Worm (Caenorhabditis elegans) whole organism, midembryonic: ENCODE data around the gene prp-19.
A peak's percentile ranks its signal among the peaks of the same experiment; 100 is the strongest.

Experiments used
- T22C8.4 ChIP-seq: fragments of 200-800 bp; sonication (Bioruptor generic); IDR thresholded peaks from 2 replicates; pipeline ENCODE4 v1.3.6; 2022; ENCODE audit warnings: missing genetic modification characterization, missing compliant biosample characterization
- cog-1 ChIP-seq: sonication (generic microtip); optimal IDR thresholded peaks from 2 replicates; lab custom pipeline; 2016; ENCODE audit warnings: missing genetic modification characterization, missing compliant biosample characterization
- flt-1 ChIP-seq: fragments of 200-800 bp; sonication (Bioruptor generic); IDR thresholded peaks from 2 replicates; pipeline ENCODE4 v1.3.6; 2022; ENCODE audit warnings: missing genetic modification characterization, missing compliant biosample characterization
- klf-2 ChIP-seq: fragments of 200-800 bp; sonication (Bioruptor generic); conservative IDR thresholded peaks from 2 replicates; pipeline ENCODE4 v1.3.6; 2022; ENCODE audit warnings: missing genetic modification reagents, missing genetic modification characterization, missing compliant biosample characterization
- med-1 ChIP-seq: sonication (generic microtip); optimal IDR thresholded peaks from 2 replicates; lab custom pipeline; 2017; ENCODE audit warnings: missing genetic modification characterization, mild to moderate bottlenecking, missing compliant biosample characterization, antibody characterized with exemption, missing genetic modification reagents; ENCODE audit not compliant: insufficient read depth
- ref-1 ChIP-seq: fragments of 200-800 bp; sonication (Bioruptor generic); conservative IDR thresholded peaks from 2 replicates; pipeline ENCODE4 v1.3.6; 2022; ENCODE audit warnings: missing genetic modification reagents, missing genetic modification characterization, missing compliant biosample characterization
- tab-1 ChIP-seq: fragments of 200-800 bp; sonication (Bioruptor generic); IDR thresholded peaks from 2 replicates; pipeline ENCODE4 v1.3.6; 2022; ENCODE audit warnings: missing genetic modification characterization, missing compliant biosample characterization
- ztf-23 ChIP-seq: fragments of 200-800 bp; sonication (Bioruptor generic); IDR thresholded peaks from 2 replicates; pipeline ENCODE4 v1.3.6; 2022; ENCODE audit warnings: missing genetic modification reagents, missing genetic modification characterization, missing compliant biosample characterization
- ztf-29 ChIP-seq: fragments of 200-800 bp; sonication (Bioruptor generic); IDR thresholded peaks from 2 replicates; pipeline ENCODE4 v1.3.6; 2022; ENCODE audit warnings: missing genetic modification reagents, missing genetic modification characterization, missing compliant biosample characterization

The prp-19 gene

ce11 chrIII:5190179-5190578 lies 18.3 kb upstream of the prp-19 start:
- no peak for TF ChIP-seq klf-2 (GFP tag; lab: Robert Waterston, UW)
- TF ChIP-seq flt-1 (GFP tag; lab: Robert Waterston, UW): peak; percentile 37; the same call in 1 of the 2 replicates

DNA sequence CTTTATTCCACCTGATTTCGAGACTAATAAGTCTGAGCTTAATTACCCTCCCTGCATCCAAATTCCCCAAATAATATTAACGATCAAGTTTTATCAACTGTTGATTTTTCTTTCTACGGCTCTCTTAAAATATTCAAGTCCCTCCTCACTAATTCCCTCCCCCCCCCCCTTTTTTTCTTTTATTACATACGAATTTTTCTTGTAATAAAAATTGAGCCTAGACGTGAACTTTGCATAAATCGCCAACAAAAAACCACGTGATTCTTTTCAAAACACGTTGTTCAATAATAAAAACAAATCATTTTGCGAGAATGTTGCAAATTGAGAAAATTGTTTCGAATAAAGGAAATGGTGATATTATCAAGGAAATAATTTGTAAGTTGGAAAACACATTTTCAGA lies 16.6 kb upstream of the prp-19 start, which contains the start of gene K10D2.8:
K10D2.8 (plus strand) TSS at position 301 of the 400 bp plus-strand sequence.
- no peak for TF ChIP-seq ztf-23
- no peak for TF ChIP-seq ztf-29
- no peak for TF ChIP-seq tab-1 (GFP tag; lab: Robert Waterston, UW)
- no peak for TF ChIP-seq cog-1
- TF ChIP-seq T22C8.4: no peak
- TF ChIP-seq klf-2 (GFP tag; lab: Robert Waterston, UW): no peak
- TF ChIP-seq med-1 (GFP tag; lab: Kevin White, UChicago): no peak
- no peak for TF ChIP-seq ref-1 (GFP tag; lab: Robert Waterston, UW)

DNA sequence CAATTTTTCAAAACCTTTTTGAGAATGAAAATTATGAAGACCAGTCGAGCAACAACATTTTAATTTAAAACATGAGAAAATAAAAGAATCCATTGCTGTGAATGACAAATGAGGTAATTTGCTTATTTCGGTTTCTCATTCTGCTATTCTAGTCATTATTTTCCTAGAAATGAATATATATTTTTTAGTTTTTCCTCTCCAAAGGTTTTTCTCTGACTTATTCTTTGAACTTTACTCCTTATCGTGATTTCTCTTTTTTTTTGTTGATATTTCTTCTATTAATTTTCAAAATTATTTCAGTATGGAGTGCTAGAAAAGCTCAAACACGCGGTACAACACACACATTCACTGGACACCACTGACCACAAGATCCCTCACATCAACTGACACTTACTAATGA lies 13.8 kb upstream of the prp-19 start, which contains the start of gene pup-2:
pup-2 (plus strand) TSS at position 301 of the 400 bp plus-strand sequence.
- TF ChIP-seq flt-1 (GFP tag; lab: Robert Waterston, UW) (no peak), T22C8.4 (no peak), med-1 (GFP tag; lab: Kevin White, UChicago) (no peak), ztf-29 (no peak), klf-2 (GFP tag; lab: Robert Waterston, UW) (no peak), tab-1 (GFP tag; lab: Robert Waterston, UW) (no peak), ref-1 (GFP tag; lab: Robert Waterston, UW) (no peak), ztf-23 (no peak), cog-1 (no peak)

DNA sequence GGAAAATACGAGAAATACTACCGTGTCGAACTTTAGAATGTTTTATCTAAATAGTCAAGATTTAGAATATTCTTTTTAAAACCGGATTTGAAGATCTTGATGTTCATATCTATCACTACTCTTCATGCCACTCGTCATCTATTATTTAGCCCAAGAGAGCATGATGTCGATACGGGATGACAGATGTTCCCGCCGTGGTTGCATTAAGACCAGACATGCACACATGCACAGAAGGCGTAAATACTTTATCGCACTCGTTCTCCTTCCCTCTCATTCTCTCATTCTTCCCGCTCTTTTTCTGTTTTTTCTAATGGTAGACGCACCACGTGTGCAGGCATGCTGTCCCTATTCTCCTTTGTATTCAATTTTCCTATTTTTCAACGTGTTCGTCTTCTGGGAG lies 11.5 kb upstream of the prp-19 start:
- no peak for TF ChIP-seq flt-1 (GFP tag; lab: Robert Waterston, UW)
- TF ChIP-seq med-1 (GFP tag; lab: Kevin White, UChicago): no peak
- no peak for TF ChIP-seq T22C8.4
- TF ChIP-seq tab-1 (GFP tag; lab: Robert Waterston, UW): no peak
- TF ChIP-seq cog-1: no peak
- no peak for TF ChIP-seq ztf-23
- no peak for TF ChIP-seq ref-1 (GFP tag; lab: Robert Waterston, UW)
- no peak for TF ChIP-seq klf-2 (GFP tag; lab: Robert Waterston, UW)
- TF ChIP-seq ztf-29: no peak

DNA sequence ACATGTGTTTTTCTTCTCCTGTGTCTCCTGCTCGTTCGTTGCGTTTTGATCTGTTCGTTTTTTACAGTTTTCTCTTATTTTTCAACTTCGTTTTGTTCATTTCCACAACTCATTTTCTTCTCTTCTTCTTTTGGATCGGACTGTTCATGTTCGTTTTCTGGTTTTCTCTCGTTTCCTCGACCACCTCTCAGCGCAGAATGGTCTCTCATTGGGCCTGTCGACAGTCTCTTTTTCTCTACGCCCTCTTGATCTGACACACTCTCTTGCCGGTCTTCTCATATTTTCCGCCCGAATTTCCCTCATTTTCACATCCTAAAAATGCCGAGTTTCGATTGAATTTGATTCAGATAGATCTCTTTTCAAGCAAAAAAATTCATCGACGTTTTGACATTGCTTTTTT lies 9.8 kb upstream of the prp-19 start:
- TF ChIP-seq T22C8.4 (no peak), flt-1 (GFP tag; lab: Robert Waterston, UW) (no peak), med-1 (GFP tag; lab: Kevin White, UChicago) (no peak), klf-2 (GFP tag; lab: Robert Waterston, UW) (no peak)

DNA sequence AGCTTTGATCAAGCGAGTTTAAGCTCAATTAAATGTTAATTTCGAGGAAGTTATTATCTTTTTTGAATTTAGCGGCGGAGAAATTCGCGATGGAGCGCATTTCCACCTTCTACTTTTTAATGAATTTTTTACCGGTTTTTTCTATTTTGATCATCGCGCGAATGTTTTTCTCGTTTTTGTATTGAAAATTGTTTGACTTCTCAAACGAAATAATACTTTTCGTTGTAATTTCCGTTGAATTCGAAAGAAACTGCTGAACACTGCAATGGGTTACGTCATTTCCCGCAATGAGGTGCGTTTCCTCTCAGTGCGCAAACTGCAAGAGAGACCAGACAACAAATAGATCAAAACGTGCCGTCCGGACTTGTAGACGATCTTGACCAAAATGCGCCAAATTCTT lies 9.4 kb upstream of the prp-19 start:
- TF ChIP-seq ztf-29 (no peak), klf-2 (GFP tag; lab: Robert Waterston, UW) (no peak)

ce11 chrIII:5180588-5180987 lies 8.7 kb upstream of the prp-19 start:
- no peak for TF ChIP-seq med-1 (GFP tag; lab: Kevin White, UChicago)
- no peak for TF ChIP-seq cog-1
- no peak for TF ChIP-seq flt-1 (GFP tag; lab: Robert Waterston, UW)
- TF ChIP-seq ztf-23: 0 out of 2 replicates have a peak, but pooled peaks have one; percentile 40
- TF ChIP-seq klf-2 (GFP tag; lab: Robert Waterston, UW): no peak
- TF ChIP-seq T22C8.4: no peak

DNA sequence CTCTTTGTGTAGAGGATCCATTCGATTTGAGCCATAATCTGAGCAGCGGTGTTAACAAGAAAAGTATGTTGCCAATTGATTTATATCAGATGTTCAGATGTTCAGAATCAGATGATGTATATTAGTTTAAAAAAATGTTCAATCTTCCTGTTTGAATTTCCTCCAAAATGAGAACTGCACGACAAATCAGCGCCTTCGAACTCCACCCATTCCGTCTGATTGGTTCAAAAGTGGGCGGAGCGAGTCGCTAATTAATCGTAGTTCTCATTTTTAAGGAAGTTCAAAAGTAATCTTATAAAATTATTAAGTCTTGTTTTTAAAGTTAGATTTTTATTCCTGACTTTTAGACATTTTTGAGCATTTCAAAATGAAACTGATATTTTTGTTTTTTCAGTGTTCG lies 7.3 kb upstream of the prp-19 start:
- TF ChIP-seq med-1 (GFP tag; lab: Kevin White, UChicago) (no peak), klf-2 (GFP tag; lab: Robert Waterston, UW) (no peak), ref-1 (GFP tag; lab: Robert Waterston, UW) (no peak)

- TF ChIP-seq ztf-23 (no peak), klf-2 (GFP tag; lab: Robert Waterston, UW) (no peak), T22C8.4 (no peak), med-1 (GFP tag; lab: Kevin White, UChicago) (no peak), ztf-29 (no peak)
Measured at ce11 chrIII:5173622-5174021, 1.8 kb upstream of the prp-19 start, which contains the start of gene cid-1. TSS of gene cid-1 (plus strand) at chrIII:5173922.

DNA sequence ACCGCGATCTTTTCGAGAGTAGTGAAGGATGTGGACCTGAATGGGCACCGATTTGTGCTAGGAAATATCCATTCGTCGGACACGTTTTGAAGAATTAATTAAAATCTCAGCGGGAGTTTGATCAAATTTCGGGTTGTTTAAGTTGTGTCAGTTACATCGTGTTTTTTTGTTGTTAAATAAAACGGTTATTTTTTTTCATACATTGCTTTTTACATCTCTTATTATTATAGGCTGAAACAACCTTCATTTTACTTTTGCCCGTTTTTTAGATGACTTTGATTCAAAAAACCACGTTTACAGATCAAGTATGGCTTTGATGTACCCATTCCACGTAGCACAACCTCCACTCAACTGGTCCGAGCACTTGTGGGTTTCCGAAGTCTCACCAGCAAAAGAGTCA lies 1.3 kb upstream of the prp-19 start, which contains the start of gene emb-1:
emb-1 (plus strand) TSS at position 301 of the 400 bp plus-strand sequence.
- TF ChIP-seq cog-1 (no peak), T22C8.4 (no peak), med-1 (GFP tag; lab: Kevin White, UChicago) (no peak), tab-1 (GFP tag; lab: Robert Waterston, UW) (no peak), klf-2 (GFP tag; lab: Robert Waterston, UW) (no peak), flt-1 (GFP tag; lab: Robert Waterston, UW) (no peak), ztf-29 (no peak), ztf-23 (no peak), ref-1 (GFP tag; lab: Robert Waterston, UW) (no peak)

DNA sequence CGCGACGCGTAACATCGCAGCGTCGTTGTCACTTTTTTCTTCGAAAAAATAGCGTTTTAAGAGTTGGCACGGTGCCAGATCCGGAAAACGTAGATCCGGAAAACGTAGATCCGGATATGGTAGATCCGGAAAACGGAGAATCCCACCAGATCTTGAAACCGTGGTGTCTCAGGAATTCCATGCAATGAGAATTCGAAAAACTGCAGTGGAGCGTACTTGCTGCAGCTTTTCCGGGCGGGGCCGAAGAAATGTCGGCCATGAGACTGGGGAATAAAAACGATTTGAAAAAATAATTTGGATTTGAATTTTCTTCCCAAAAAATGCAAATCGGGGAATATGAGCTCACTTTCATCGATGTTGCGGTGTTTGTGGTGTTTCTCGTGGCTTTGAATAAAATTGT lies 625 bp upstream of the prp-19 start, which contains the start of gene K10D2.5:
K10D2.5 (plus strand) TSS at position 251 of the 400 bp plus-strand sequence.
- peak; percentile 91 for TF ChIP-seq ztf-23
- TF ChIP-seq klf-2 (GFP tag; lab: Robert Waterston, UW): peak; percentile 86
- TF ChIP-seq ref-1 (GFP tag; lab: Robert Waterston, UW): peak; percentile 54
- TF ChIP-seq med-1 (GFP tag; lab: Kevin White, UChicago): no peak
- TF ChIP-seq ztf-29: peak; percentile 76
- peak; percentile 68; the same call in 1 of the 2 replicates for TF ChIP-seq T22C8.4
- peak; percentile 68 for TF ChIP-seq cog-1
- peak; percentile 74; the same call in 1 of the 2 replicates for TF ChIP-seq tab-1 (GFP tag; lab: Robert Waterston, UW)
- TF ChIP-seq flt-1 (GFP tag; lab: Robert Waterston, UW): peak; percentile 93
